Fruit fly (Drosophila melanogaster): ENCODE data around the gene Pdk1.

DNA sequence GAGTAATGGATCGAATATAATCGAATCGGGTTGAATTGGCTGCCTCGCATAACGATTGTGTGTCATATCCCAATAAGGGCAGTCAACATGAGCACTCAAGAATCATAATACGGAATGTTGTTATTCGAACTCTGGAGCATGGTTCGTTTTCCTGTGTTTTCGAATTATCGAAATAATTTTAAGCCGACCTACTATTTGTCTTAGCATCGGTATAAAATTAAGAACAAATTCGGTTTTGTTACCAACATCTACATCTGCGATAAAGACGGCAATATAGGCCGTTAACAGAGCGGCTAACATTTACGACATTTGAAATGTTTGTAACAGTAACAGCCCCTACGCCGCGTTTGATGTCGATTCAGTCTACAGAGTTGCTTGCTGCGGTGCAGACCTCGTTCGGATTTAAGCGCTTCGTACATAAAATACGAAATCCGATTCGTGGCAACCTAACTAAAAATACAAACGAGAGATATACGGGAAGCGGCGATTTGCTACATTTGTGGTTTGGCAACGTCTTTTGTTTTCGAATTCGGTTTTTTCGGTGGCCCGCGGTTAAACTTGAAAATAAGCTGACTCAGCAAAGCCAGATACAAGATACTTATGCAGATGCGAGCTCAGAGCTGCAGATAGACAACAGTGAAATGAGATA is 31.3 kb downstream of the Pdk1 start:
- TF ChIP-seq CG1602 (GFP tag; optimal IDR thresholded peaks at IDR 0.05) (no peak), nau (GFP tag; optimal IDR thresholded peaks at IDR 0.05) (no peak), croc (GFP tag; conservative IDR thresholded peaks at IDR 0.05) (no peak), vnd (GFP tag; IDR thresholded peaks at IDR 0.05; ENCODE audit: partially characterized antibody) (no peak), nerfin-2 (GFP tag; IDR thresholded peaks at IDR 0.05; ENCODE audit: partially characterized antibody) (no peak), CG3163 (GFP tag; optimal IDR thresholded peaks at IDR 0.05) (no peak), prd (optimal IDR thresholded peaks at IDR 0.05) (no peak), prd (GFP tag; IDR thresholded peaks at IDR 0.05) (no peak), CG8478 (optimal IDR thresholded peaks at IDR 0.05) (no peak), CG6765 (GFP tag; optimal IDR thresholded peaks at IDR 0.05) (peak; percentile 7), bsh (GFP tag; optimal IDR thresholded peaks at IDR 0.05) (no peak), CG9932 (GFP tag; IDR thresholded peaks at IDR 0.05) (no peak), Dll (GFP tag; IDR thresholded peaks at IDR 0.05; ENCODE audit: partially characterized antibody) (no peak), CG4404 (GFP tag; IDR thresholded peaks at IDR 0.05) (no peak), lola (GFP tag; optimal IDR thresholded peaks at IDR 0.05) (no peak)

Data from whole organism, embryonic.